Fruit fly (Drosophila melanogaster): ENCODE data around the gene CG5746.

Gene CG5746

dm6 chr3R:24318217-24319082, 30.1 kb downstream of the CG5746 start, which contains the start of the genes Nab2 and BRWD3 (continued):
- TF ChIP-seq exex (tag; optimal IDR thresholded peaks at IDR 0.05) (no peak), CG3281 (GFP tag; optimal IDR thresholded peaks at IDR 0.05) (no peak), E2f1 (GFP tag; IDR thresholded peaks at IDR 0.05) (peak; percentile 45; the same call in 1 of the 2 replicates), CG11093 (GFP tag; IDR thresholded peaks at IDR 0.05) (no peak), CG1233 (GFP tag; optimal IDR thresholded peaks at IDR 0.05) (no peak), CG3407 (GFP tag; optimal IDR thresholded peaks at IDR 0.05) (no peak), Ravus (GFP tag; IDR thresholded peaks at IDR 0.05) (no peak), MESR4 (GFP tag; optimal IDR thresholded peaks at IDR 0.05) (peak; percentile 79), sna (GFP tag; IDR thresholded peaks at IDR 0.05; ENCODE audit: partially characterized antibody) (peak; percentile 27; the same call in 1 of the 2 replicates), vfl (GFP tag; optimal IDR thresholded peaks at IDR 0.05) (no peak), CG4404 (GFP tag; IDR thresholded peaks at IDR 0.05) (no peak), D19A (tag; optimal IDR thresholded peaks at IDR 0.05) (no peak), grau (tag; optimal IDR thresholded peaks at IDR 0.05) (no peak), knrl (GFP tag; IDR thresholded peaks at IDR 0.05; ENCODE audit: partially characterized antibody) (peak; percentile 61; the same call in 2 of the 3 replicates), HmgZ (tag; optimal IDR thresholded peaks at IDR 0.05) (peak; percentile 4), CG9932 (GFP tag; IDR thresholded peaks at IDR 0.05) (peak; percentile 76), slp2 (GFP tag; optimal IDR thresholded peaks at IDR 0.05) (no peak), CG13894 (tag; optimal IDR thresholded peaks at IDR 0.05) (no peak), CG33213 (GFP tag; optimal IDR thresholded peaks at IDR 0.05) (no peak), CG2889 (GFP tag; IDR thresholded peaks at IDR 0.05) (no peak), CG34422 (GFP tag; IDR thresholded peaks at IDR 0.05) (peak; percentile 45; the same call in 2 of the 3 replicates), Drgx (GFP tag; IDR thresholded peaks at IDR 0.05) (no peak), ind (GFP tag; optimal IDR thresholded peaks at IDR 0.05) (peak; percentile 43), HLHmδ (GFP tag; optimal IDR thresholded peaks at IDR 0.05) (no peak), Vsx1 (GFP tag; optimal IDR thresholded peaks at IDR 0.05) (no peak), hkb (optimal IDR thresholded peaks at IDR 0.05) (no peak), hkb (GFP tag; IDR thresholded peaks at IDR 0.05) (0 out of 2 replicates have a peak, but pooled peaks have one; percentile 37), h (optimal IDR thresholded peaks at IDR 0.05) (no peak), CG10274 (GFP tag; optimal IDR thresholded peaks at IDR 0.05) (no peak), Tbp (GFP tag; optimal IDR thresholded peaks at IDR 0.05) (no peak), GATAe (GFP tag; conservative IDR thresholded peaks at IDR 0.05) (no peak), dysf (GFP tag; IDR thresholded peaks at IDR 0.05) (peak; percentile 53; the same call in 1 of the 3 replicates), amos (GFP tag; IDR thresholded peaks at IDR 0.05; ENCODE audit: partially characterized antibody) (peak; percentile 83), CG12219 (GFP tag; optimal IDR thresholded peaks at IDR 0.05) (no peak), CG7928 (GFP tag; optimal IDR thresholded peaks at IDR 0.05) (no peak), ara (GFP tag; IDR thresholded peaks at IDR 0.05) (0 out of 2 replicates have a peak, but pooled peaks have one; percentile 50), Gug (GFP tag; IDR thresholded peaks at IDR 0.05) (peak; percentile 29; the same call in 1 of the 4 replicates), Mes4 (GFP tag; optimal IDR thresholded peaks at IDR 0.05) (no peak), CG11085 (GFP tag; IDR thresholded peaks at IDR 0.05) (no peak), crc (GFP tag; optimal IDR thresholded peaks at IDR 0.05) (no peak), CG6689 (GFP tag; IDR thresholded peaks at IDR 0.05) (0 out of 2 replicates have a peak, but pooled peaks have one; percentile 4), emc (GFP tag; optimal IDR thresholded peaks at IDR 0.05) (no peak), CG11504 (tag; optimal IDR thresholded peaks at IDR 0.05) (no peak), CG14441 (GFP tag; IDR thresholded peaks at IDR 0.05) (peak; percentile 40; the same call in 1 of the 2 replicates), Bteb2 (GFP tag; optimal IDR thresholded peaks at IDR 0.05) (peak; percentile 10), nerfin-2 (GFP tag; IDR thresholded peaks at IDR 0.05; ENCODE audit: partially characterized antibody) (peak; percentile 48), CG2678 (tag; optimal IDR thresholded peaks at IDR 0.05) (no peak), Rx (GFP tag; IDR thresholded peaks at IDR 0.05) (peak; percentile 22; the same call in 1 of the 2 replicates), CG6683 (GFP tag; optimal IDR thresholded peaks at IDR 0.05) (no peak), CG8944 (GFP tag; optimal IDR thresholded peaks at IDR 0.05) (no peak)
